Worm (Caenorhabditis elegans) whole organism, midembryonic: ENCODE data around the gene H09F14.1.

ENCODE experiments used
- cog-1 ChIP-seq: sonication (generic microtip); optimal IDR thresholded peaks from 2 replicates; lab custom pipeline; 2016; ENCODE audit warnings: missing genetic modification characterization, missing compliant biosample characterization
- flt-1 ChIP-seq: fragments of 200-800 bp; sonication (Bioruptor generic); IDR thresholded peaks from 2 replicates; pipeline ENCODE4 v1.3.6; 2022; ENCODE audit warnings: missing genetic modification characterization, missing compliant biosample characterization
- med-1 ChIP-seq: sonication (generic microtip); optimal IDR thresholded peaks from 2 replicates; lab custom pipeline; 2017; ENCODE audit warnings: missing genetic modification characterization, mild to moderate bottlenecking, missing compliant biosample characterization, antibody characterized with exemption, missing genetic modification reagents; ENCODE audit not compliant: insufficient read depth
- tab-1 ChIP-seq: fragments of 200-800 bp; sonication (Bioruptor generic); IDR thresholded peaks from 2 replicates; pipeline ENCODE4 v1.3.6; 2022; ENCODE audit warnings: missing genetic modification characterization, missing compliant biosample characterization
- ztf-29 ChIP-seq: fragments of 200-800 bp; sonication (Bioruptor generic); IDR thresholded peaks from 2 replicates; pipeline ENCODE4 v1.3.6; 2022; ENCODE audit warnings: missing genetic modification reagents, missing genetic modification characterization, missing compliant biosample characterization

ce11 chrV:10578226-10578625 is 37.2 kb downstream of the H09F14.1 start, which contains the start of gene mics-1:
- TF ChIP-seq ztf-29 (no peak), tab-1 (GFP tag; lab: Robert Waterston, UW) (no peak), med-1 (no peak), cog-1 (no peak), flt-1 (GFP tag; lab: Robert Waterston, UW) (no peak)
